Fruit fly (Drosophila melanogaster) whole organism, adult: ENCODE results near the gene Ogg1.

Experiments
- CG11617 ChIP-seq: fragments of 200-800 bp; sonication (Bioruptor generic); optimal IDR thresholded peaks from 2 replicates; lab custom pipeline; 2017; ENCODE audit warnings: mild to moderate bottlenecking, missing biosample characterization, missing genetic modification reagents, missing genetic modification characterization
- CG12768 ChIP-seq: fragments of 200-800 bp; sonication (Bioruptor generic); optimal IDR thresholded peaks from 2 replicates; lab custom pipeline; 2017; ENCODE audit warnings: missing biosample characterization, missing genetic modification characterization, mild to moderate bottlenecking, moderate library complexity, missing genetic modification reagents
- CG14711 ChIP-seq: fragments of 200-800 bp; sonication (Bioruptor generic); optimal IDR thresholded peaks from 2 replicates; lab custom pipeline; 2018; ENCODE audit warnings: missing biosample characterization, mild to moderate bottlenecking, missing genetic modification characterization, moderate library complexity
- CG1620 ChIP-seq: fragments of 200-800 bp; sonication (Bioruptor generic); optimal IDR thresholded peaks from 2 replicates; lab custom pipeline; 2016; ENCODE audit warnings: missing biosample characterization, missing genetic modification characterization
- CG33017 ChIP-seq: fragments of 200-800 bp; sonication (Bioruptor generic); optimal IDR thresholded peaks from 2 replicates; lab custom pipeline; 2018; ENCODE audit warnings: missing biosample characterization, mild to moderate bottlenecking, missing genetic modification characterization, moderate library complexity
- CG5204 ChIP-seq: fragments of 200-800 bp; sonication (Bioruptor generic); optimal IDR thresholded peaks from 2 replicates; lab custom pipeline; 2016; ENCODE audit warnings: missing biosample characterization, missing genetic modification characterization
- CG7045 ChIP-seq: fragments of 200-800 bp; sonication (Bioruptor generic); optimal IDR thresholded peaks from 2 replicates; lab custom pipeline; 2017; ENCODE audit warnings: missing biosample characterization, mild to moderate bottlenecking, missing genetic modification characterization
- CG7101 ChIP-seq: fragments of 200-800 bp; sonication (Bioruptor generic); optimal IDR thresholded peaks from 2 replicates; lab custom pipeline; 2018; ENCODE audit warnings: missing biosample characterization, mild to moderate bottlenecking, missing genetic modification characterization, moderate library complexity
- Clk ChIP-seq: fragments of 200-800 bp; sonication (Bioruptor generic); optimal IDR thresholded peaks from 2 replicates; lab custom pipeline; 2017; ENCODE audit warnings: missing biosample characterization, missing genetic modification characterization
- Crg-1 ChIP-seq: fragments of 200-800 bp; sonication (Bioruptor generic); optimal IDR thresholded peaks from 2 replicates; lab custom pipeline; 2016; ENCODE audit warnings: missing biosample characterization, missing genetic modification characterization
- Hr96 ChIP-seq: fragments of 200-800 bp; sonication (Bioruptor generic); optimal IDR thresholded peaks from 2 replicates; lab custom pipeline; 2016; ENCODE audit warnings: missing biosample characterization, missing genetic modification characterization
- Mnt ChIP-seq: fragments of 200-800 bp; sonication (Bioruptor generic); optimal IDR thresholded peaks from 2 replicates; lab custom pipeline; 2016; ENCODE audit warnings: missing biosample characterization, mild to moderate bottlenecking, missing genetic modification characterization
- bab1 ChIP-seq: fragments of 200-800 bp; sonication (Bioruptor generic); optimal IDR thresholded peaks from 3 replicates; lab custom pipeline; 2019; ENCODE audit warnings: missing biosample characterization, mild to moderate bottlenecking, missing genetic modification characterization, moderate library complexity
- cic ChIP-seq: fragments of 200-800 bp; sonication (Bioruptor generic); optimal IDR thresholded peaks from 2 replicates; lab custom pipeline; 2017; ENCODE audit warnings: missing biosample characterization, mild to moderate bottlenecking, missing genetic modification characterization, moderate library complexity
- cnc ChIP-seq, 2 experiments: fragments of >200 bp; optimal IDR thresholded peaks; 2 replicates each; lab custom pipeline; 2017
- kay ChIP-seq: fragments of 200-800 bp; sonication (Bioruptor generic); peaks from one replicate; lab custom pipeline; 2016; ENCODE audit warnings: missing biosample characterization, missing genetic modification characterization, borderline replicate concordance
- ovo ChIP-seq: fragments of 200-800 bp; sonication (Bioruptor generic); optimal IDR thresholded peaks from 2 replicates; lab custom pipeline; 2016; ENCODE audit warnings: missing biosample characterization, missing genetic modification characterization
- pad ChIP-seq: fragments of 200-800 bp; sonication (Bioruptor generic); optimal IDR thresholded peaks from 3 replicates; lab custom pipeline; 2017; ENCODE audit warnings: missing biosample characterization, missing genetic modification characterization, mild to moderate bottlenecking, moderate library complexity, missing genetic modification reagents
- tj ChIP-seq: fragments of 200-800 bp; sonication (Bioruptor generic); optimal IDR thresholded peaks from 3 replicates; lab custom pipeline; 2017; ENCODE audit warnings: missing biosample characterization, mild to moderate bottlenecking, missing genetic modification characterization, moderate library complexity
- toe ChIP-seq: fragments of 200-800 bp; sonication (Bioruptor generic); optimal IDR thresholded peaks from 2 replicates; lab custom pipeline; 2016; ENCODE audit warnings: missing biosample characterization, missing genetic modification characterization

The Ogg1 gene

DNA sequence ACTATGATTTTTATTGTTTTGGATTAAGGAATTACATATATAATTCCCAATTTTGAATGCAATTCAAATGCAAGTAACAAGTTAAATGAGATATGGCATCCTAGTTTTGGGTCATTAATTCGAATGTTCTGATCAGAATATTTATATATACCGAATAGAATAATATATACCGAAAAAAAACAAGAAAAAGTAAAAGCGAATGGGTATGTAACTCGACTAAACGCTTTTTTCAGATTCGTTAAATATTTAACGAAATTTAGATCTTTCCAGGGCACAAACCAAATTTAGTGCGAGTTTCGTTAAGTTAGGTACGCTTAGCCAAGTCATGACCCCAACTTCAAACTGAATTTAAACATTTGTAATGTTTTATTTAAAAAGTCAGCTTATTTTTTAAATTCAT is 31.4 kb downstream of the Ogg1 start:
- TF ChIP-seq CG1620, result no peak
- TF ChIP-seq Clk, result no peak
- TF ChIP-seq toe, result no peak
- no peak for TF ChIP-seq Crg-1
- TF ChIP-seq CG7045 (GFP tag; lab: Kevin White, UChicago), result no peak
- no peak for TF ChIP-seq CG11617 (GFP tag; lab: Kevin White, UChicago)
- no peak for TF ChIP-seq Mnt (GFP tag; lab: Kevin White, UChicago)
- TF ChIP-seq ovo, result no peak
- no peak for TF ChIP-seq tj (GFP tag; lab: Kevin White, UChicago)

DNA sequence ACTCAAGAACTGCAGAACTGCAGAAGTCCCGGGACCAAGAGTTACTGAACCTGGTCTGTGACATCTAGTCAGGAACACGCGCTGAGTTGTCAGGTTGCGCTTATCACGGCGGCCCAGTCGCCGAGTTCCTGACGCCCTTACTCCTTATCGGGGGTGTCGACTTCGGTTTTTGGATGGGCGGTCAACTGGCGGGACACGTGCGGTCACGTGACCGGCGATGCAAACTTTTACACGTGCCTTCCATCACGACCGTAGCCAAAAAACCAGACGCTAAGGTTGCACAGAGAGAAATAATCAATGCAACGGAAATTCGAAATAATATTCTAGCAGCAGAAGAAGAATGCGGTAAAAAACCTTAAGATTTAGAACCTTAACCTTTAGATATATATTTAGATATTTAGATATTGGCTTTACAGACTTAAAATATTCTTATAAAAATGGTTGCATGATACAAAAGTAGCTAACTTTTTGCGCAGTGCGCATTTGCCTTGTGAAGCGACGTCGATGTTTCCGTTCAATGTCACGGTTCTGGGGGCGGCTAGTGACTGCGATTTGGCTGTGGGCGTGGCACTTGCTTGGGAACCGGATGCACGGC is 33.4 kb downstream of the Ogg1 start:
- TF ChIP-seq Crg-1, result no peak
- TF ChIP-seq toe, result no peak
- no peak for TF ChIP-seq tj (GFP tag; lab: Kevin White, UChicago)
- TF ChIP-seq pad (GFP tag; lab: Kevin White, UChicago), result no peak
- no peak for TF ChIP-seq ovo
- no peak for TF ChIP-seq CG12768
- TF ChIP-seq CG5204 (GFP tag; lab: Kevin White, UChicago), result no peak
- TF ChIP-seq Clk, result no peak

DNA sequence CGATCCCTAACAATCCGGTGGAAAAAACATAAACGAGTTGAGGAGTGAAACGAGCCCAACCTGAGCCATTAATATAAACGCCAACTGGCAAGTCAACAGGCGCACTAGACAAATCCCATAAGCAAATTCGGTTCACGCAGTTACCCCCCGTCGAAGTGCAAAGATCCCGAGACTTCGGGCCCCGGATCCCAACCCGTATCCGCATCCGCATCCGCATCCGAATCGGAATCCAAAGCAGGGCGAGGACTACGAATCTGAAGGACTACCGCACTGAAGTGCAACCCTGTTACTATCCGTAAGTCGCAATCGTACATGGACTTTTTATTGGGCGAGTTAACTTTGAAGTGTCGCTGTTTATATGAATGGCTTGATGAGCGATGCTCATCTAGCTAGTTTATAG is 34.7 kb downstream of the Ogg1 start:
- TF ChIP-seq CG11617 (GFP tag; lab: Kevin White, UChicago) (no peak), CG14711 (tag; lab: Kevin White, UChicago) (no peak), CG7045 (GFP tag; lab: Kevin White, UChicago) (no peak), CG7101 (tag; lab: Kevin White, UChicago) (no peak), Crg-1 (no peak), CG1620 (no peak), tj (GFP tag; lab: Kevin White, UChicago) (no peak), toe (no peak), bab1 (GFP tag; lab: Kevin White, UChicago) (no peak), CG5204 (GFP tag; lab: Kevin White, UChicago) (no peak), Mnt (GFP tag; lab: Kevin White, UChicago) (no peak), kay (GFP tag; lab: Kevin White, UChicago) (no peak)

DNA sequence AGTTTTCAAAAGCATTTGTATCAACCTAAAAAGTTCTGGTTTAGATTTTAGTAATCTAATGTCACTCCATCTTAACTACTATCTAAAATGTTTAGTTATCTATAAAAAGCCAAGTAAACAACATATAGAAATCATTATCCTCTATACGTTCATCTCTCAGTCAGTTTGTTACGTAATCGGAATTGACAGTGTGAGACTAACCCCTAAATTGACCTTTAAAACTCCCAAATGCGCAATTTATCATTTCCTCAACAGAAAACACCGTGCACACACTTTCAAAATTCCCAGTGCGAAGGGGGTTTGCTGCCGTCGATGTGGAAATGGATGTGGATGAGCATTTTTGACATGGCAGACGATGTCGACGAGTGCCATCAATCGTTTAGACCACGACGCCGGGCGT is 35.1 kb downstream of the Ogg1 start:
- TF ChIP-seq CG1620, result no peak
- TF ChIP-seq tj (GFP tag; lab: Kevin White, UChicago), result no peak
- no peak for TF ChIP-seq kay (GFP tag; lab: Kevin White, UChicago)
- TF ChIP-seq CG14711 (tag; lab: Kevin White, UChicago), result no peak
- TF ChIP-seq Hr96 (GFP tag; lab: Kevin White, UChicago), result no peak
- TF ChIP-seq CG33017, result no peak
- TF ChIP-seq CG11617 (GFP tag; lab: Kevin White, UChicago), result no peak
- no peak for TF ChIP-seq CG5204 (GFP tag; lab: Kevin White, UChicago)
- TF ChIP-seq toe, result no peak
- TF ChIP-seq CG12768, result no peak
- TF ChIP-seq ovo, result no peak
- TF ChIP-seq pad (GFP tag; lab: Kevin White, UChicago), result no peak
- TF ChIP-seq CG7045 (GFP tag; lab: Kevin White, UChicago), result no peak
- no peak for TF ChIP-seq bab1 (GFP tag; lab: Kevin White, UChicago)
- no peak for TF ChIP-seq cic (GFP tag; lab: Kevin White, UChicago)
- no peak for TF ChIP-seq Mnt (GFP tag; lab: Kevin White, UChicago)
- no peak for TF ChIP-seq CG7101 (tag; lab: Kevin White, UChicago)
- TF ChIP-seq Clk, result no peak

DNA sequence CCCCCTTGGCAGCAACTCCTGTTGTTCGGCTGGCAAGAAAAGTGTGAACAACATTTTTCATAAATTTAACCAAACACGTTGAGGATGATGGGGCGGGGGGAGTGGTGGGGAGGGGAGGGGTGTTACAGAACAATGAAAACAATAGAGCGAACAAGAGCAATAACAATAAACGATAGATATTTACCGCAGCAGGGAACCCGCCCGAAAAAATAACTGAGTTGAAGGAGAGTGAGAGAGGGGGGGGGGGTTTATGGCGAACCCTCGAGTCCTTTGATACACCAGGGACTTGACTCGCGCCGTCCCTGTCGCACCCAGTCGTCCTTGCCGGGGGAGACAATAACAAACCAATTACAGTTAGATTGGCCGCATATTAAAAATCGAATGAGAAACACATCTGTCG is 36.7 kb downstream of the Ogg1 start:
- TF ChIP-seq Hr96 (GFP tag; lab: Kevin White, UChicago) (no peak), CG33017 (no peak), bab1 (GFP tag; lab: Kevin White, UChicago) (no peak), Crg-1 (no peak), CG11617 (GFP tag; lab: Kevin White, UChicago) (no peak), cic (GFP tag; lab: Kevin White, UChicago) (no peak), CG7045 (GFP tag; lab: Kevin White, UChicago) (no peak), CG7101 (tag; lab: Kevin White, UChicago) (no peak), kay (GFP tag; lab: Kevin White, UChicago) (no peak), CG14711 (tag; lab: Kevin White, UChicago) (no peak), CG12768 (no peak), pad (GFP tag; lab: Kevin White, UChicago) (no peak), Mnt (GFP tag; lab: Kevin White, UChicago) (no peak), CG5204 (GFP tag; lab: Kevin White, UChicago) (no peak), tj (GFP tag; lab: Kevin White, UChicago) (no peak), ovo (no peak), cnc (optimal IDR thresholded peaks at IDR 0.05; lab: Kevin White, UChicago) (no peak)

DNA sequence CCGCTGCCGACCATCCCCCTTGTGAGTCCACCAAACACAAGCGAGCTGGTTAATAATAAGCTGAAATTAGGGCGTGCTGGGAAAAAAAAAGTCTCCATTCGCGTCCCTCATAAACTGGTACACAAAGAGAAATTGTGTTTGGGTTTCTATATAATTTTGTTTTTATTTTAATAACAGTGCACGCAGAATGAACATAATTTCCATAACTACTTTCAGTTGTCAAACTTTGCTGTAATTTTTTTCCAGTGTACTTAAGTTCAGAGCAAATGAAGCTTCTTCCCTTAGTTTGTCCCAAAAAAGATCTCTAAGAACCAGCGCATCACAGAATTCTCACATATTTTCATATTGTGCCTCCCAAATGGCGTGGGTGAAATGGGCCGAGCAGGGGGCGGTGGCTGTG is 37.9 kb downstream of the Ogg1 start:
- TF ChIP-seq Hr96 (GFP tag; lab: Kevin White, UChicago) (no peak), CG14711 (tag; lab: Kevin White, UChicago) (no peak), CG7045 (GFP tag; lab: Kevin White, UChicago) (no peak), kay (GFP tag; lab: Kevin White, UChicago) (no peak), CG1620 (no peak), CG11617 (GFP tag; lab: Kevin White, UChicago) (no peak), cic (GFP tag; lab: Kevin White, UChicago) (no peak), Crg-1 (no peak), Mnt (GFP tag; lab: Kevin White, UChicago) (no peak), tj (GFP tag; lab: Kevin White, UChicago) (no peak), bab1 (GFP tag; lab: Kevin White, UChicago) (no peak), CG33017 (no peak), toe (no peak), cnc (optimal IDR thresholded peaks at IDR 0.05; lab: Kevin White, UChicago) (no peak)
